Fruit fly (Drosophila melanogaster) whole organism, pupa: ENCODE data around the gene CatB.

Experiments used
- CG13204 ChIP-seq: fragments of 200-800 bp; sonication (Bioruptor generic); optimal IDR thresholded peaks from 2 replicates; lab custom pipeline; 2018; ENCODE audit warnings: missing biosample characterization, mild to moderate bottlenecking, missing genetic modification characterization, moderate library complexity
- CG15710 ChIP-seq: fragments of 200-800 bp; sonication (Bioruptor generic); optimal IDR thresholded peaks from 2 replicates; lab custom pipeline; 2018; ENCODE audit warnings: missing biosample characterization, mild to moderate bottlenecking, missing genetic modification characterization, moderate library complexity
- CG32121 ChIP-seq: fragments of 200-800 bp; sonication (Bioruptor generic); IDR thresholded peaks from 2 replicates; pipeline ENCODE4 v1.3.6; 2022; ENCODE audit warnings: missing biosample characterization, missing genetic modification characterization
- D1 ChIP-seq: fragments of 200-800 bp; sonication (Bioruptor generic); optimal IDR thresholded peaks from 2 replicates; lab custom pipeline; 2018; ENCODE audit warnings: missing biosample characterization, mild to moderate bottlenecking, missing genetic modification characterization, moderate library complexity
- Ets98B ChIP-seq: fragments of 200-800 bp; sonication (Bioruptor generic); IDR thresholded peaks from 2 replicates; pipeline ENCODE4 v1.3.6; 2022; ENCODE audit warnings: missing biosample characterization, missing genetic modification characterization
- Pif1A ChIP-seq: fragments of 200-800 bp; sonication (Bioruptor generic); optimal IDR thresholded peaks from 3 replicates; lab custom pipeline; 2016; ENCODE audit warnings: missing biosample characterization, missing genetic modification characterization
- Pif1B ChIP-seq: fragments of 200-800 bp; sonication (Bioruptor generic); optimal IDR thresholded peaks from 3 replicates; lab custom pipeline; 2016; ENCODE audit warnings: missing biosample characterization, missing genetic modification characterization
- fd96Ca ChIP-seq: fragments of 200-800 bp; sonication (Bioruptor generic); IDR thresholded peaks from 3 replicates; pipeline ENCODE4 v1.3.6; 2022; ENCODE audit warnings: missing biosample characterization, missing genetic modification characterization
- gl ChIP-seq: fragments of 200-800 bp; sonication (Bioruptor generic); optimal IDR thresholded peaks from 2 replicates; lab custom pipeline; 2018; ENCODE audit warnings: missing biosample characterization, mild to moderate bottlenecking, missing genetic modification characterization

- TF ChIP-seq D1 (tag; lab: Kevin White, UChicago) (no peak), fd96Ca (GFP tag; lab: Robert Waterston, UW) (no peak), gl (tag; lab: Kevin White, UChicago) (no peak), CG15710 (no peak), CG13204 (no peak), Ets98B (GFP tag; lab: Robert Waterston, UW) (no peak), Pif1A (GFP tag; lab: Kevin White, UChicago) (no peak), Pif1B (GFP tag; lab: Kevin White, UChicago) (peak; percentile 4), CG32121 (GFP tag; lab: Robert Waterston, UW) (no peak)
These were observed 41.0 kb downstream of the CatB start for dm6 chr2L:8746350-8746759.
